Worm (Caenorhabditis elegans) whole organism, L1 larva: Measurements from ENCODE around the gene Y32B12B.4.

Experiments used
- C04F5.9 ChIP-seq: sonication (generic microtip); optimal IDR thresholded peaks from 2 replicates; lab custom pipeline; 2016; ENCODE audit warnings: missing genetic modification characterization, missing compliant biosample characterization
- C16A3.4 ChIP-seq: fragments of 150-350 bp; optimal IDR thresholded peaks from 2 replicates; lab custom pipeline; 2014; ENCODE audit warnings: missing biosample characterization, missing genetic modification characterization
- Y116A8C.19 ChIP-seq: sonication (generic microtip); optimal IDR thresholded peaks from 2 replicates; lab custom pipeline; 2016; ENCODE audit warnings: missing compliant biosample characterization, missing genetic modification characterization, borderline replicate concordance
- aly-2 ChIP-seq: fragments of 150-350 bp; optimal IDR thresholded peaks from 2 replicates; lab custom pipeline; 2014; ENCODE audit warnings: missing biosample characterization, missing genetic modification characterization
- ama-1 ChIP-seq: fragments of 150-350 bp; optimal IDR thresholded peaks from 2 replicates; lab custom pipeline; 2014
- blmp-1 ChIP-seq: fragments of 150-350 bp; optimal IDR thresholded peaks from 2 replicates; lab custom pipeline; 2014; ENCODE audit warnings: missing biosample characterization, missing genetic modification characterization
- ceh-63 ChIP-seq: fragments of 200-800 bp; sonication (Bioruptor generic); optimal IDR thresholded peaks from 2 replicates; lab custom pipeline; 2018; ENCODE audit warnings: mild to moderate bottlenecking, missing genetic modification characterization, missing compliant biosample characterization
- ceh-88 ChIP-seq: fragments of 200-800 bp; sonication (Bioruptor generic); IDR thresholded peaks from 2 replicates; pipeline ENCODE4 v1.3.6; 2022; ENCODE audit warnings: missing genetic modification characterization, missing compliant biosample characterization
- ceh-90 ChIP-seq: sonication (generic microtip); optimal IDR thresholded peaks from 2 replicates; lab custom pipeline; 2016; ENCODE audit warnings: missing genetic modification characterization, missing compliant biosample characterization
- dpl-1 ChIP-seq, 3 experiments: fragments of 150-350 bp in 2 of 3; sonication (generic microtip) in 1 of 3; optimal IDR thresholded peaks; 2 replicates each; lab custom pipeline; 2014 to 2017; ENCODE audit warnings: missing biosample characterization in 3 of 3, missing genetic modification characterization in 3 of 3, missing genetic modification reagents in 3 of 3
- efl-3 ChIP-seq: fragments of 200-800 bp; sonication (Bioruptor generic); optimal IDR thresholded peaks from 2 replicates; lab custom pipeline; 2018; ENCODE audit warnings: mild to moderate bottlenecking, missing genetic modification characterization, missing compliant biosample characterization
- fos-1 ChIP-seq: fragments of 150-350 bp; optimal IDR thresholded peaks from 2 replicates; lab custom pipeline; 2014; ENCODE audit warnings: missing biosample characterization, missing genetic modification characterization
- grh-1 ChIP-seq: fragments of 200-800 bp; sonication (Bioruptor generic); IDR thresholded peaks from 2 replicates; pipeline ENCODE4 v1.3.6; 2022; ENCODE audit warnings: missing genetic modification reagents, missing genetic modification characterization, missing compliant biosample characterization
- hlh-17 ChIP-seq: fragments of 200-800 bp; sonication (Bioruptor generic); optimal IDR thresholded peaks from 2 replicates; lab custom pipeline; 2018; ENCODE audit warnings: missing genetic modification characterization, mild to moderate bottlenecking, missing compliant biosample characterization, moderate library complexity, borderline replicate concordance
- hlh-4 ChIP-seq: sonication (generic microtip); optimal IDR thresholded peaks from 2 replicates; lab custom pipeline; 2016; ENCODE audit warnings: mild to moderate bottlenecking, missing genetic modification characterization, missing compliant biosample characterization
- lin-13 ChIP-seq: fragments of 150-350 bp; optimal IDR thresholded peaks from 2 replicates; lab custom pipeline; 2014; ENCODE audit warnings: missing biosample characterization, missing genetic modification reagents, missing genetic modification characterization
- lin-14 ChIP-seq: fragments of 200-800 bp; sonication (Bioruptor generic); optimal IDR thresholded peaks from 2 replicates; lab custom pipeline; 2018; ENCODE audit warnings: mild to moderate bottlenecking, missing genetic modification characterization, moderate library complexity, missing compliant biosample characterization
- lin-15B ChIP-seq: fragments of 150-350 bp; sonication (generic microtip); optimal IDR thresholded peaks from 3 replicates; lab custom pipeline; 2014; ENCODE audit warnings: missing biosample characterization, missing genetic modification characterization
- mdl-1 ChIP-seq, 2 experiments: fragments of 150-350 bp; optimal IDR thresholded peaks; 2 replicates each; lab custom pipeline; 2014 to 2017; ENCODE audit warnings: missing biosample characterization in 2 of 2, missing genetic modification characterization in 2 of 2, inconsistent platforms in 1 of 2
- mef-2 ChIP-seq: fragments of 150-350 bp; optimal IDR thresholded peaks from 2 replicates; lab custom pipeline; 2014; ENCODE audit warnings: missing biosample characterization, missing genetic modification characterization
- mep-1 ChIP-seq: fragments of 150-350 bp; optimal IDR thresholded peaks from 2 replicates; lab custom pipeline; 2014; ENCODE audit warnings: missing biosample characterization, missing genetic modification characterization
- nhr-47 ChIP-seq: sonication (generic microtip); optimal IDR thresholded peaks from 2 replicates; lab custom pipeline; 2016; ENCODE audit warnings: mild to moderate bottlenecking, missing genetic modification characterization, moderate library complexity, missing compliant biosample characterization
- nhr-71 ChIP-seq: sonication (generic microtip); optimal IDR thresholded peaks from 2 replicates; lab custom pipeline; 2016; ENCODE audit warnings: mild to moderate bottlenecking, missing genetic modification characterization, moderate library complexity, missing compliant biosample characterization
- nhr-77 ChIP-seq: fragments of 150-350 bp; optimal IDR thresholded peaks from 2 replicates; lab custom pipeline; 2014; ENCODE audit warnings: missing biosample characterization, missing genetic modification characterization
- nhr-85 ChIP-seq: sonication (generic microtip); peaks from one replicate; lab custom pipeline; 2016; ENCODE audit warnings: missing genetic modification characterization, inconsistent platforms, missing compliant biosample characterization
- pag-3 ChIP-seq: sonication (generic microtip); optimal IDR thresholded peaks from 2 replicates; lab custom pipeline; 2017; ENCODE audit warnings: missing genetic modification characterization, mild to moderate bottlenecking, missing compliant biosample characterization, antibody characterized with exemption, borderline replicate concordance; ENCODE audit not compliant: insufficient read depth
- snu-23 ChIP-seq: sonication (generic microtip); optimal IDR thresholded peaks from 2 replicates; lab custom pipeline; 2016; ENCODE audit warnings: missing genetic modification characterization, missing compliant biosample characterization
- sox-4 ChIP-seq: sonication (generic microtip); optimal IDR thresholded peaks from 2 replicates; lab custom pipeline; 2016; ENCODE audit warnings: missing genetic modification characterization, missing compliant biosample characterization
- sptf-1 ChIP-seq: fragments of 150-350 bp; optimal IDR thresholded peaks from 2 replicates; lab custom pipeline; 2014; ENCODE audit warnings: missing biosample characterization, missing genetic modification characterization
- swsn-7 ChIP-seq: sonication (generic microtip); optimal IDR thresholded peaks from 2 replicates; lab custom pipeline; 2016; ENCODE audit warnings: missing genetic modification characterization, missing compliant biosample characterization
- unc-30 ChIP-seq: sonication (generic microtip); optimal IDR thresholded peaks from 2 replicates; lab custom pipeline; 2017; ENCODE audit warnings: missing biosample characterization, missing genetic modification characterization
- unc-86 ChIP-seq: sonication (generic microtip); optimal IDR thresholded peaks from 2 replicates; lab custom pipeline; 2016; ENCODE audit warnings: missing genetic modification characterization, missing compliant biosample characterization
- vab-15 ChIP-seq: sonication (generic microtip); optimal IDR thresholded peaks from 2 replicates; lab custom pipeline; 2017; ENCODE audit warnings: missing genotype, mild to moderate bottlenecking, missing genetic modification characterization, missing compliant biosample characterization
- xbp-1 ChIP-seq: sonication (generic microtip); optimal IDR thresholded peaks from 2 replicates; lab custom pipeline; 2016; ENCODE audit warnings: missing genetic modification characterization, missing compliant biosample characterization
- zag-1 ChIP-seq: fragments of 150-350 bp; optimal IDR thresholded peaks from 2 replicates; lab custom pipeline; 2014; ENCODE audit warnings: missing biosample characterization, missing genetic modification characterization
- zip-4 ChIP-seq: fragments of 200-800 bp; sonication (Bioruptor generic); optimal IDR thresholded peaks from 2 replicates; lab custom pipeline; 2018; ENCODE audit warnings: mild to moderate bottlenecking, missing genetic modification characterization, moderate library complexity, missing compliant biosample characterization

Y32B12B.4 gene

DNA sequence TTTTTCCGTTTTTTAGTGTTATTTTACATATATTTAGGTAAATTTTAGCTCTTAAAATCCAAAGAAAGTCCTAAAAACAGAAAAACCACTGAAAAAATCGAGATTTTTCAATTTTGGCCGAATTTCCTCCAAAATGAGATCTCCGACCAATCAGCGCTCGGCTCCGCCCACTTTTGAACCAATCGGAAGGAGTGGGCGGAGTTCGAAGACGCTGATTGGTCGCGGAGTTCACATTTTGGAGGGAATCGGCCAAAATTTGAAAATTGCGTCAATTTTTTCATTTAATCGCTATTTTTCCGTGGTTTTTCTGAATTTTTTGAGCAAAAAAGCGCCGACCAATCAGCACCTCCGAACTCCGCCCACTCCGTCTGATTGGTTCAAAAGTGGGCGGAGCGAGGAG, 12.5 kb upstream of the Y32B12B.4 start:
- no peak for TF ChIP-seq aly-2 (tag; lab: Kevin White, UChicago)
- no peak for TF ChIP-seq vab-15 (tag; lab: Kevin White, UChicago)
- TF ChIP-seq ama-1 (lab: Kevin White, UChicago) = no peak
- TF ChIP-seq nhr-77 (tag; lab: Kevin White, UChicago) = no peak
- TF ChIP-seq lin-15B (tag; lab: Kevin White, UChicago) = no peak
- no peak for TF ChIP-seq hlh-4 (tag; lab: Kevin White, UChicago)
- no peak for TF ChIP-seq C16A3.4 (tag; lab: Kevin White, UChicago)
- no peak for TF ChIP-seq hlh-17
- TF ChIP-seq, all 84 proteins: peak for 0

- TF ChIP-seq blmp-1 (no peak), aly-2 (tag; lab: Kevin White, UChicago) (no peak), xbp-1 (tag; lab: Kevin White, UChicago) (no peak), nhr-85 (tag; lab: Kevin White, UChicago) (no peak), sox-4 (tag; lab: Kevin White, UChicago) (no peak), nhr-71 (tag; lab: Kevin White, UChicago) (no peak), unc-30 (no peak), zag-1 (tag; lab: Kevin White, UChicago) (no peak), C04F5.9 (tag; lab: Kevin White, UChicago) (no peak), unc-86 (tag; lab: Kevin White, UChicago) (no peak), zip-4 (GFP tag; lab: Kevin White, UChicago) (no peak), efl-3 (GFP tag; lab: Kevin White, UChicago) (no peak), grh-1 (GFP tag; lab: Robert Waterston, UW) (no peak), pag-3 (tag; lab: Kevin White, UChicago) (no peak), ceh-63 (GFP tag; lab: Kevin White, UChicago) (no peak), lin-14 (no peak)
These were observed 2.4 kb upstream of the Y32B12B.4 start, which contains the start of gene srbc-65 for ce11 chrV:16550680-16551079. Gene srbc-65 (plus strand): TSS chrV:16550980.

DNA sequence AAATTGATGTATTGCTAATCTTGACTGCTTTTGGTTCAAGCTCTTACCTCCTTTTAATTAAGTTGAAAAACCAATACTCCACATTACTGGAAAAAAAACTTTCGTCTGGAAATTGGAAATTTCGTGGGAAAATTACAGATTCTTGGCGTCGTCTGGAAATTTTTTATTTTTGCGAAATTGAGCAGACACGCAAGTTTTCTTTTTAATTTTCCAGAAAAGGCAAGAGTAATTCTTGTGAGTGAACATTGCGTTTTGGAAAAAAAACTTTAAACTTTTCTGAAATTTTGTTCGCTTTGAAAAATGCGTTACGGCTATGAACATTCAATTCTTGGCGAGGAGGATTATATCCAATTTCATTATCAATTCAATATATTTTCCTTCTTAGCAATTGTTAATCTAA, 12.5 kb downstream of the Y32B12B.4 start, which contains the start of gene sru-45:
TSS of gene sru-45 (plus strand) at position 301 of the 400 bp plus-strand sequence.
- no peak for TF ChIP-seq mef-2 (tag; lab: Kevin White, UChicago)
- TF ChIP-seq fos-1 (tag; lab: Kevin White, UChicago) = no peak
- TF ChIP-seq mep-1 (tag; lab: Kevin White, UChicago) = no peak
- no peak for TF ChIP-seq blmp-1
- TF ChIP-seq sox-4 (tag; lab: Kevin White, UChicago) = no peak
- TF ChIP-seq zip-4 (GFP tag; lab: Kevin White, UChicago) = no peak
- no peak for TF ChIP-seq mdl-1 (tag; optimal IDR thresholded peaks at IDR 0.05; lab: Kevin White, UChicago)
- TF ChIP-seq hlh-17 = no peak
- no peak for TF ChIP-seq snu-23 (GFP tag; lab: Kevin White, UChicago)
- no peak for TF ChIP-seq sptf-1
- TF ChIP-seq nhr-47 (tag; lab: Kevin White, UChicago) = no peak
- no peak for TF ChIP-seq dpl-1 (GFP tag; optimal IDR thresholded peaks at IDR 0.05; lab: Kevin White, UChicago)
- no peak for TF ChIP-seq ceh-88 (GFP tag; lab: Robert Waterston, UW)
- no peak for TF ChIP-seq ceh-90 (tag; lab: Kevin White, UChicago)
- no peak for TF ChIP-seq swsn-7
- no peak for TF ChIP-seq lin-13

ce11 chrV:16568056-16568455, 14.9 kb downstream of the Y32B12B.4 start:
- no peak for TF ChIP-seq xbp-1 (tag; lab: Kevin White, UChicago)
- TF ChIP-seq grh-1 (GFP tag; lab: Robert Waterston, UW) = no peak
- no peak for TF ChIP-seq Y116A8C.19 (tag; lab: Kevin White, UChicago)
